Worm (Caenorhabditis elegans) whole organism, midembryonic: Measurements from ENCODE around the gene glt-1.

Source experiments
- T22C8.4 ChIP-seq: fragments of 200-800 bp; sonication (Bioruptor generic); IDR thresholded peaks from 2 replicates; pipeline ENCODE4 v1.3.6; 2022; ENCODE audit warnings: missing genetic modification characterization, missing compliant biosample characterization
- cog-1 ChIP-seq: sonication (generic microtip); optimal IDR thresholded peaks from 2 replicates; lab custom pipeline; 2016; ENCODE audit warnings: missing genetic modification characterization, missing compliant biosample characterization
- flt-1 ChIP-seq: fragments of 200-800 bp; sonication (Bioruptor generic); IDR thresholded peaks from 2 replicates; pipeline ENCODE4 v1.3.6; 2022; ENCODE audit warnings: missing genetic modification characterization, missing compliant biosample characterization
- klf-2 ChIP-seq: fragments of 200-800 bp; sonication (Bioruptor generic); conservative IDR thresholded peaks from 2 replicates; pipeline ENCODE4 v1.3.6; 2022; ENCODE audit warnings: missing genetic modification reagents, missing genetic modification characterization, missing compliant biosample characterization
- med-1 ChIP-seq: sonication (generic microtip); optimal IDR thresholded peaks from 2 replicates; lab custom pipeline; 2017; ENCODE audit warnings: missing genetic modification characterization, mild to moderate bottlenecking, missing compliant biosample characterization, antibody characterized with exemption, missing genetic modification reagents; ENCODE audit not compliant: insufficient read depth
- ref-1 ChIP-seq: fragments of 200-800 bp; sonication (Bioruptor generic); conservative IDR thresholded peaks from 2 replicates; pipeline ENCODE4 v1.3.6; 2022; ENCODE audit warnings: missing genetic modification reagents, missing genetic modification characterization, missing compliant biosample characterization
- ztf-23 ChIP-seq: fragments of 200-800 bp; sonication (Bioruptor generic); IDR thresholded peaks from 2 replicates; pipeline ENCODE4 v1.3.6; 2022; ENCODE audit warnings: missing genetic modification reagents, missing genetic modification characterization, missing compliant biosample characterization
- ztf-29 ChIP-seq: fragments of 200-800 bp; sonication (Bioruptor generic); IDR thresholded peaks from 2 replicates; pipeline ENCODE4 v1.3.6; 2022; ENCODE audit warnings: missing genetic modification reagents, missing genetic modification characterization, missing compliant biosample characterization

- TF ChIP-seq ztf-23 (GFP tag; lab: Robert Waterston, UW) (no peak), cog-1 (tag; lab: Kevin White, UChicago) (no peak), med-1 (GFP tag; lab: Kevin White, UChicago) (no peak), klf-2 (no peak), ztf-29 (GFP tag; lab: Robert Waterston, UW) (no peak), T22C8.4 (GFP tag; lab: Robert Waterston, UW) (no peak), flt-1 (GFP tag; lab: Robert Waterston, UW) (no peak), ref-1 (no peak)
These were observed 37.1 kb downstream of the glt-1 start, which contains the start of gene F56B6.6 for ce11 chrX:3532919-3533318.
